Worm (Caenorhabditis elegans) whole organism, mixed stage, embryonic: Measurements from ENCODE around the gene wdr-60.

Source experiments
- ceh-39 ChIP-seq: fragments of 150-350 bp; optimal IDR thresholded peaks from 2 replicates; lab custom pipeline; 2014; ENCODE audit warnings: missing biosample characterization, missing genetic modification characterization
- drap-1 ChIP-seq: fragments of 200-800 bp; sonication (Bioruptor generic); optimal IDR thresholded peaks from 3 replicates; lab custom pipeline; 2018; ENCODE audit warnings: mild to moderate bottlenecking, missing genetic modification characterization, missing compliant biosample characterization
- elt-1 ChIP-seq: sonication (generic microtip); optimal IDR thresholded peaks from 2 replicates; lab custom pipeline; 2017; ENCODE audit warnings: missing genetic modification characterization, mild to moderate bottlenecking, missing compliant biosample characterization, antibody characterized with exemption, moderate library complexity, borderline replicate concordance; ENCODE audit not compliant: insufficient read depth
- elt-3 ChIP-seq: fragments of 150-350 bp; optimal IDR thresholded peaks from 2 replicates; lab custom pipeline; 2014; ENCODE audit warnings: missing biosample characterization, missing genetic modification characterization
- lin-13 ChIP-seq: fragments of 150-350 bp; optimal IDR thresholded peaks from 2 replicates; lab custom pipeline; 2014; ENCODE audit warnings: missing biosample characterization, missing genetic modification characterization
- nhr-237 ChIP-seq: fragments of 150-350 bp; optimal IDR thresholded peaks from 2 replicates; lab custom pipeline; 2014; ENCODE audit warnings: missing biosample characterization, missing genetic modification characterization
- snpc-4 ChIP-seq: fragments of 150-350 bp; optimal IDR thresholded peaks from 2 replicates; lab custom pipeline; 2014; ENCODE audit warnings: missing biosample characterization, missing genetic modification characterization
- sptf-1 ChIP-seq: sonication (generic microtip); optimal IDR thresholded peaks from 2 replicates; lab custom pipeline; 2017; ENCODE audit warnings: mild to moderate bottlenecking, missing genetic modification characterization, moderate library complexity, missing compliant biosample characterization
- unc-39 ChIP-seq: fragments of 150-350 bp; optimal IDR thresholded peaks from 2 replicates; lab custom pipeline; 2014; ENCODE audit warnings: missing biosample characterization, missing genetic modification characterization
- unc-62 ChIP-seq: fragments of 150-350 bp; optimal IDR thresholded peaks from 2 replicates; lab custom pipeline; 2014; ENCODE audit warnings: missing biosample characterization, missing genetic modification reagents, missing genetic modification characterization

- no peak for TF ChIP-seq unc-39 (tag; lab: Kevin White, UChicago)
- TF ChIP-seq snpc-4 (tag; lab: Kevin White, UChicago): no peak
- no peak for TF ChIP-seq elt-3 (tag; lab: Kevin White, UChicago)
- TF ChIP-seq lin-13 (tag; lab: Kevin White, UChicago): no peak
- no peak for TF ChIP-seq nhr-237 (tag; lab: Kevin White, UChicago)
- TF ChIP-seq drap-1 (GFP tag; lab: Kevin White, UChicago): no peak
- no peak for TF ChIP-seq ceh-39 (tag; lab: Kevin White, UChicago)
- TF ChIP-seq elt-1 (tag; lab: Kevin White, UChicago): no peak
- TF ChIP-seq unc-62 (GFP tag; lab: Kevin White, UChicago): no peak
- no peak for TF ChIP-seq sptf-1 (tag; lab: Kevin White, UChicago)
Measured at ce11 chrIII:4944213-4944612, 42.8 kb upstream of the wdr-60 start, which contains the start of gene ntl-9.
